Worm (Caenorhabditis elegans): ENCODE data around the gene F21D9.8.
"Not testable (repeated sequence)": the region's sequence is repeated elsewhere in the genome, so short reads cannot be mapped to it uniquely, and the experiment has no call there.

Gene F21D9.8

DNA sequence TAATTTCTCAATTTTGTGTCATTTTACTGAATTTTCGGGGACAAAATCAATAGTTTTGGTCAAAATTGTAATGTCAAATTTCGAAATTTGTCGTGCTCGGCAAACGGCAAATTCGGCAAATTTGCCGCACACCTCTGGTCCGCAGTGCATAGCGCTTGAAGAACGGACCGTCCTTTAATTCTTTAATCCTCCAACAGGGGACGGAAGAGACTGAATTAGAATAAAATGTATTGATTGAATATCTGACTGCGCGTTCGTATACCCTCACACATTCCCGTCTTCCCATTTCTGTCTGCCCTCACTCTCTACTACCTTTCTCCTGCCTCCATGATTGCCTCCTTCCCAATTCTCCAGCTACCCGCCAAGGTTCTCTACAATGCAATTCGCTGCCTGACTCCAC, 19.5 kb upstream of the F21D9.8 start, which contains the start of gene F55C9.14:
F55C9.14 (plus strand) TSS at position 301 of the 400 bp plus-strand sequence.
- no peak for TF ChIP-seq W03F9.2 (tag; optimal IDR thresholded peaks at IDR 0.05)
- no peak for TF ChIP-seq dao-5 (tag; optimal IDR thresholded peaks at IDR 0.05)
- no peak for TF ChIP-seq him-1 (tag; optimal IDR thresholded peaks at IDR 0.05)

DNA sequence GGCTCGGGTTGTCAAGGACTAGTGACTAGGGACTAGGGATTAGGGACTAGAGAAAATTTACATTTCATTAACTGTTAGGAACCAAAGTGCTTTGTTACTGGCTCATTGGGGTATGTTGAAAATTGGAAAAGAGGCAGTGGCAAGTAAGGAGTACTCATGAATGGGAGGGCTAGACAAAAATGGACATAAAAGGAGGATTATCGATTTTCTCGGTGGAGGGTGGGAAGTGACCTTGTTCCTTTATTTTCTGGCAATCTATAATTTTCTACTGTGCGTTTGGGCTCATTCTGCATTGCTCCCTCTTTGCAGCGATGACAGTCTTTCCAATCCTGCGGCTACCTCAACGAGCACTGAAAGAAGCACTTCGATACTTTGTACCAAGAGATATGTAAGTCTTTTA, 17.7 kb upstream of the F21D9.8 start, which contains the start of gene fbxb-60:
fbxb-60 (plus strand) TSS at position 301 of the 400 bp plus-strand sequence.
- TF ChIP-seq W03F9.2 (tag; optimal IDR thresholded peaks at IDR 0.05) = no peak
- no peak for TF ChIP-seq him-1 (tag; optimal IDR thresholded peaks at IDR 0.05)
- TF ChIP-seq dao-5 (tag; optimal IDR thresholded peaks at IDR 0.05) = no peak

DNA sequence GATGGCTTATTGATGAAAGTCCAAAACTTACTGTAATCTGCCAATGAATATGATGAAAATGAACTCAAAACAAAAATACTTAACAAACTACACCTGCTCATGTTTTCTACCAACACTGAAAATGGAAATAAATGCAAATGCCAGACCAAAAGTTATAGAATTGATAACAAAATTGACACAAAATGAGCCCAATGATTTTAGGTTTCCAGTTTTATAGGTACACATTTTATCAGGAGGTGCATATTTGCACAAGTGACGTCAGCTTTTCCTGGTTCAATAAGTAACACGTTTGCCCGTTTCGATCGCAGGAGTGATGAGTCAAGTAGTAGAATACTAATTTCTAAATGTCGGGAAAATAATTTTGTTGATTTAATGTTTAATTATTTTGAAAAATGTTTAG, 16.9 kb upstream of the F21D9.8 start, which contains the start of gene F55C9.6:
F55C9.6 (minus strand) TSS at position 101 of the 400 bp plus-strand sequence.
- TF ChIP-seq dao-5 (tag; optimal IDR thresholded peaks at IDR 0.05) (no peak), him-1 (tag; optimal IDR thresholded peaks at IDR 0.05) (no peak), W03F9.2 (tag; optimal IDR thresholded peaks at IDR 0.05) (no peak)

DNA sequence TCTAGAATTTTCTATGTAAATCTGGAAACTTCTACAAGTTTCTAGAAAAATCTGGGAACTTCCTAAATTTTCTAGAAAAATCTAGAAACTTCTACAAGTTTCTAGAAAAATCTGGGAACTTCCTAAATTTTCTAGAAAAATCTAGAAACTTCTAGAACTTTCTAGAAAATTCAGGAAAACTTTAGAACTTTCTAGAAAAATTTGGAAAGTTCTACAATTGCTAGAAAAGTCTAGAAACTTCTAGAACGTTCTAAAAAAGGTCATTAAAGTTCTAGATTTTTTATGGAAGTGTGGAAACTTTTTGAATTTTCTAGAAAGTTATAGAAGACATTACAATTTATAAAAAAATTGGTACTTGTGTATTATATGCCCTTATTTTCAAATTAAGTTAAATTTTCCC, 13.2 kb upstream of the F21D9.8 start, which contains the start of gene F55C9.5:
F55C9.5 (minus strand) TSS at position 101 of the 400 bp plus-strand sequence.
- TF ChIP-seq him-1 (tag; optimal IDR thresholded peaks at IDR 0.05) = no peak
- TF ChIP-seq W03F9.2 (tag; optimal IDR thresholded peaks at IDR 0.05) = no peak
- no peak for TF ChIP-seq dao-5 (tag; optimal IDR thresholded peaks at IDR 0.05)

DNA sequence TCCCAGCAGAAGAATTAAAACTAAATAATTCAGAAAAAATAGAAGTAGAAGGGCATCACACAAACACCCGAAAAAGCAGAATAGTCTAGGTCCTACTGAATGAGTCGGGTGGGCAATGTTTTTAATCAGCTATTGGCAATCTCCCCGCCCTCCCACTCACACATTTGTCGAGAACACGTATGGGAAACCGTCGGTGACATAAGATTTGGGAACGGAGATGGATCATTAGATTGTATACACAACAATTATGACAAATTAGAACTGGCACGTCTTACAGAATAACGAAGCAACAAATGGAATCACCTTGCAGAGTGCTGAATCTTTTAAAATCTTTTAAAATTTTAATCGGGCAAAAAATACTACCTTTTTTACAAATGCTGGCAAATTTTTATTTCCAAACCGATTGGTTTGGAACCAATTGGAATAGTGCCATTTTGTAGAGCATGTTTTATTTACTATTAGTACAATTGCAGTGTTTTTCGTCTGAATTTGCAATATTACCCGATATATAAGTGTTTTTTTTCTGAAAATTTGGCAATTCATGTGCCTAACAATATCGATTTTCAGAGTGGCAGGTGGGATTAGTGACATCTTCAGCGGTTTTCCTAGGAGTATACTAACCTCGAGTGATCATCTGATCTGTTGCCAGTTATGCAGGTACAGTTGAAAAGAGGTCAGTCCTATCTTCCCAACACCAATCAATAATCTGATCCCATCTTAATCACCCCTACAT, 8.5 kb upstream of the F21D9.8 start, which contains the start of the genes F55C9.3 and fbxb-57:
F55C9.3 (minus strand) TSS at position 101 of the 733 bp plus-strand sequence.
fbxb-57 (plus strand) TSS at position 683 of the 733 bp plus-strand sequence.
- TF ChIP-seq him-1 (tag; optimal IDR thresholded peaks at IDR 0.05) (no peak), dao-5 (tag; optimal IDR thresholded peaks at IDR 0.05) (no peak), W03F9.2 (tag; optimal IDR thresholded peaks at IDR 0.05) (no peak)

DNA sequence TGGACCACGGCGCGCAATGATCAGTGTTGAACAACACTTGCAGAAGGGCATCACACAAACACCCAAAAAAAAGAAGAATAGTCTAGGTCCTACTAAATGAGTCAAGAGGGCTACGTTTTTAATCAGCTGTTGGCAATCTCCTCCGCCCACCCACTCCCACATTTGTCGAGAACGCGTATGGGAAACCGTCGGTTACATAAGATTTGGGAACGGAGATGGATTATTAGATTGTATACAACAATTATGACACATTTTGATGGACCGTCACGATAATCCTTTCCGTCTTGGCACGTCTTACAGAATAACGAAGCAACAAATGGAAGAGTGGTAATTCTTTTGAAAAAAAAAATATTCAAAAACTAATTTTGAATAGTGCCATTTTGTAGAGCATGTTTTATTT, 6.1 kb upstream of the F21D9.8 start:
- TF ChIP-seq W03F9.2 (tag; optimal IDR thresholded peaks at IDR 0.05) (no peak), him-1 (tag; optimal IDR thresholded peaks at IDR 0.05) (no peak), dao-5 (tag; optimal IDR thresholded peaks at IDR 0.05) (no peak)

DNA sequence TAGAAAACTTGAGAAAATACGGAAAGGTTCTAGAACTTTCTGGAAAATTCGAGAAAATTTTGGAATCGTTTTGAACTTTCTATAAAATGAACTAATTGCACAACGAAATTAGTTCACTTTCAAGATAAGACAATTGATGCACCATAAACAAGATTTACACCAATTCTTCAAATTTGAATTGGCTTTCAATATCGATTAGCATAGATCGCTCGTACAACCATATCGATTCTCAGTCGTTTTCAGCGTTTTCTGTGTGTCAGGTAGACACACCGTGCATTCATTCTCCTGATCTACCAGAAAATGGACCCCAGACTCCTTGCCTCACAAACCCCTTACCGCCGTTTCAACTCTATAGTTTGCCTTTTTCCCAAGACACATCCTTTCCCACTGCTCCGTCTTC, 2.5 kb upstream of the F21D9.8 start, which contains the start of gene fbxb-117:
fbxb-117 (plus strand) TSS at position 301 of the 400 bp plus-strand sequence.
- no peak for TF ChIP-seq him-1 (tag; optimal IDR thresholded peaks at IDR 0.05)
- no peak for TF ChIP-seq W03F9.2 (tag; optimal IDR thresholded peaks at IDR 0.05)
- TF ChIP-seq dao-5 (tag; optimal IDR thresholded peaks at IDR 0.05) = no peak

DNA sequence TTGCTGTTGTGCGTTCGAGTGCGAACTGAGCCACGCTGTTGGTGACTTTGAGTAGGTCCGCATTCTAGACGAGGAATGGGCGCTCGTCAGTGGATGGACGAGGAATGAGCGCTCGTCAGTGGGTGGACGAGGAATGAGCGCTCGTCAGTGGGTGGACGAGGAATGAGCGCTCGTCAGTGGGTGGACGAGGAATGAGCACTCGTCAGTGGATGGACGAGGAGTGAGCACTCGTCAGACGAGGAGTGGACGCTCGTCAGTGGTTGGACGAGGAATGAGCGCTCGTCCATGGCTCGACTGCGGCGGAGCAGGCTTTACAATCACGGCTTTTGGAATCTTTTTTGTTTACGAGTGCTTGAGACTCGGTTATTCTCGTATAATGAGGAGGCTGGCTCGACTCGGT, 1.3 kb downstream of the F21D9.8 start:
- TF ChIP-seq W03F9.2 (tag; optimal IDR thresholded peaks at IDR 0.05) = no peak
- TF ChIP-seq him-1 (tag; optimal IDR thresholded peaks at IDR 0.05) = no peak
- TF ChIP-seq dao-5 (tag; optimal IDR thresholded peaks at IDR 0.05) = no peak

DNA sequence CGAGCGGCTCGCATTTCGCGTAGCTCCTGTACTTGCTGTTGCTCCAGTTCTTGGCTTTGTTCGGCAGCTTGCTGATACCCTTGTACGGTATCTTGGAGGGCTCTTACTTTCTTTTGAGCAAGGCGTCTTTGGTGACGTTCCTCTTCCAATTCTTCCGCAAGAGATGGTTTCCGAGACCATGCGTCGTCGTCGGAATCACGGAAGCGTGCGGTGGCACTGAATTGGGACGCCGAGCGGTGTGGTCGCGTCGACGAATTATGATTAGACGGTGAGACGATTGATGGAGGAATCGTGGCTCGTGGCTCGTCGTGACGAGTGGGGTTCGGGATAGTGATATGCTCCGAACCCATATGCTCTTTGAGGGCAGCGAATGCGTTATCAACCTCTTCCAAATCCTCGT, 3.4 kb downstream of the F21D9.8 start:
- TF ChIP-seq W03F9.2 (tag; optimal IDR thresholded peaks at IDR 0.05) = no peak
- TF ChIP-seq dao-5 (tag; optimal IDR thresholded peaks at IDR 0.05) = no peak
- TF ChIP-seq him-1 (tag; optimal IDR thresholded peaks at IDR 0.05) = no peak

DNA sequence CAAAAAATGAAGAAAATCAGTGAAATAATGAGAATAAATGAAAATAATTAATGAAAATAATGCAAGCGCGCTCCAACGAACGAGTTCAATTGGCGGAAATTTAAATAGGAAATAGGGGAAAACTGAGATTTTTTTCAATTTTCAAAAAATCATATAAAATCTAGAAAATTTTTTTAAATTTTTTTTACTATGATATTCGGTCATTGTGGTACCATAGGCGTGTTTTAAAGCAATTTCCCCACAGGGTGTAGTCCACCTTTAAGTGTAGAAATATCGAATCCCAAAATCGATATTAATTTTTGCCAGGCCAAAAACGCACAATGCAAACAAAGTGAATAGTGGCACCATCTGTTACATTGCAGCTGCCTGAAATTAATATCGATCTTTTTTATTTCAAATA, 15.6 kb downstream of the F21D9.8 start, which contains the start of gene F21D9.1:
F21D9.1 (plus strand) TSS at position 301 of the 400 bp plus-strand sequence.
- not testable (repeated sequence) for TF ChIP-seq dao-5, him-1, W03F9.2 (tag; optimal IDR thresholded peaks at IDR 0.05)

DNA sequence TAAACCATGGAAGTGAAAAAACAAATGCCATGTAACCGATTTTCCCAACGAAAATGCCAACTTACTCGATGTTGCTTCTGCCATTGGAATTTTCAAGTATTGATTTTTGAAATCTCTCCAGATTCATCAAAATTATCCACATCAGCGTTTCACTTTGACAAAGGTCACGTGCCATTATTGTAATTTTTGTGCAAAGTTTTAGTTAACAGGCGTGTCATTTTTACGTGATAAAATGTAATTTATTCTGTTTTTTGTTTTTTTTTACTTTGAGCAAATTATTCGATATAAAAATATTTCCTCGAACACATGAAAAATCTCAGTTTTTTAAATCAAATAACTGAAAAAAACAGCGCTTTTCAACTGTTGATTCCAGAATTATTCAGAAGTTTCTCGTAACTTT, 17.4 kb downstream of the F21D9.8 start, which contains the start of gene F21D9.2:
F21D9.2 (minus strand) TSS at position 101 of the 400 bp plus-strand sequence.
- TF ChIP-seq W03F9.2 (tag; optimal IDR thresholded peaks at IDR 0.05) (no peak), him-1 (tag; optimal IDR thresholded peaks at IDR 0.05) (no peak), dao-5 (tag; optimal IDR thresholded peaks at IDR 0.05) (no peak)

DNA sequence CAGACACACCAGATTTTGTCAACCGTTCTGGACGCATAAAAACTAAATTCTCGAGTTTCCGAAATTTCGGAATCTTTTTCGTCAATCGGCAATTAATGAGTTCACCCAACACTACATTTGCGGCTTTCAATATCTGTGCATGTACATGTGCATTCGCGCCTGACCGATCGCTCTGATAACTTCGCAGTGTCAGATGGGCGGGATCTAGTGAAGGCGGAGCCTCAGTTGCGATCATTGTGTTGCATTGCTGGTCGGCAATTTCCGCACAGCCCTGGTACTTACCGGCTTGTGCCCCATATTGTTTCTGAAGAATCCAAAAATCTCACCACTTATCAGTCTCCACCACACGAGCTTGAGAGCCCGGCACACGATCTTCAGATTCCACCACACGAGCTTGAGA, 19.1 kb downstream of the F21D9.8 start:
- TF ChIP-seq W03F9.2 (tag; optimal IDR thresholded peaks at IDR 0.05) (no peak), dao-5 (tag; optimal IDR thresholded peaks at IDR 0.05) (no peak), him-1 (tag; optimal IDR thresholded peaks at IDR 0.05) (no peak)

DNA sequence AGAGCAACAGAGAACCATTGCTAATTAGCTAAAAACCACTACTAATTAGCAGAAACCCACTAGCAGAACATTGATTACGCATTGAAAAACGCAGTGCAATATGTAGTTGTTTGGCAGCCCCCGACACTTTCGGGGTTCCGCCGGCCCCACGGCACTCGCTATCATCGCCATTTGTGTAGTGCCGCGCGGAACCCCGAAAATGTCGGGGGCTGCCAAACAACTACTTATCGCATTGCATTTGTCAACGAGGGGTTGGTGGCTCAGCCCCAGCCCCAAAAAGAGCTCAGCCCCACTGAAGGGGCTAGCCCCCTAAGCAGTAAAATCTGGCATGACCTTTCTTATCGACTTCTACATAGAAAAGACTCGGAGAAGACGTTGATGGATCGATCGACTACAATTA, 20.4 kb downstream of the F21D9.8 start:
- TF ChIP-seq dao-5 (tag; optimal IDR thresholded peaks at IDR 0.05) (no peak), W03F9.2 (tag; optimal IDR thresholded peaks at IDR 0.05) (no peak), him-1 (tag; optimal IDR thresholded peaks at IDR 0.05) (no peak)

DNA sequence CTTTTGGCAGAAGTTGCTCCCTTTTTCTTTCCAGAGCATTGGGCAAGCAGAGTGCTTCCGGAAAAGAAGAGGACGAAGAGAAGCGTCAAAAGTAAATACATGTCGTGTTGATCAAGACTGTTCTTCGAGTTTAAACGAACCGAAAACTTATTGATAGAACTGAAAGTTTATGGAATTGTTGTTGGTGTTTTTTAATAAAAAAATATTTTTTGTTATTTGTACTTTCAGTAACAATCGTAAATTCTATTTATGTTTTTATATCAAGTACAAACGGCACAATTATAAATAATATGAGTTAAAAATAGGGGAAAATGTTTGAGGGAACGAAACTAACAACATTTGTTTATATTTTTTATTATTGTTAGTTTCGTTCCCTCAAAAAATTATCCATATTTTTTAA, 22.1 kb downstream of the F21D9.8 start, which contains the start of gene F21D9.3:
F21D9.3 (minus strand) TSS at position 101 of the 400 bp plus-strand sequence.
- TF ChIP-seq him-1 (tag; optimal IDR thresholded peaks at IDR 0.05) (no peak), W03F9.2 (tag; optimal IDR thresholded peaks at IDR 0.05) (no peak), dao-5 (tag; optimal IDR thresholded peaks at IDR 0.05) (no peak)
